Worm (Caenorhabditis elegans): ENCODE data around the gene F08H9.4.

DNA sequence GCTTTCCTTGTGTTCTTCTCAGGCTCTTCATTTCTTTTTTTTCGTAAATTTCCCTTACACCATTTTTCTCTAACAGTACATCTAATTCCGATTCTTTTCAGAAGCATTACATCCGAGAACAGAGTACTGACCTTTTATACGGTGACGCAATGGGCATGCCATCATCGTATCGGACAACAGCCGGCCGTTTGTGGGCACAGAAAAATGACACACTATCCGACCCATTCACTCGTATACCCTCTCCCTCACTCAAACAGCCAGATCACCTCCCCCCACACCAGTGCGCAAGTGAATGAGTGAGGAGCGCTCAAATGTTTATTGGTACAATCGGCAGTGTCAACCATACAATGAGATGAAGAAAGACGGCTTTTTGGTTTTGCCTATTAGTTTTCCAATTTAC, 36.9 kb upstream of the F08H9.4 start, which contains the start of gene R02D5.24:
- TF ChIP-seq zag-1 (tag; optimal IDR thresholded peaks at IDR 0.05) (no peak), snpc-4 (tag; optimal IDR thresholded peaks at IDR 0.05) (no peak), nhr-237 (tag; optimal IDR thresholded peaks at IDR 0.05) (no peak), ceh-20 (GFP tag; IDR thresholded peaks at IDR 0.05) (no peak), unc-39 (tag; optimal IDR thresholded peaks at IDR 0.05) (no peak), unc-62 (GFP tag; optimal IDR thresholded peaks at IDR 0.05 in 1 of 2) (no peak), unc-62 (tag; optimal IDR thresholded peaks at IDR 0.05) (no peak), pha-4 (GFP tag; IDR thresholded peaks at IDR 0.05) (no peak), pha-4 (tag; optimal IDR thresholded peaks at IDR 0.05) (no peak), lsy-2 (tag; optimal IDR thresholded peaks at IDR 0.05) (no peak)
